Fruit fly (Drosophila melanogaster) whole organism, embryonic: Measurements from ENCODE around the gene amn.

ENCODE experiments used
- CG10654 ChIP-seq: fragments of 200-800 bp; sonication (Bioruptor generic); optimal IDR thresholded peaks from 2 replicates; lab custom pipeline; 2016; ENCODE audit warnings: missing biosample characterization, missing genetic modification characterization
- Hr78 ChIP-seq, 2 experiments: fragments of 200-800 bp in 1 of 2; fragments of >200 bp in 1 of 2; sonication (Bioruptor generic) in 1 of 2; optimal IDR thresholded peaks; 2 replicates each; lab custom pipeline; 2017 to 2019; ENCODE audit warnings: missing biosample characterization in 2 of 2, missing genetic modification characterization in 2 of 2, mild to moderate bottlenecking in 1 of 2, moderate library complexity in 1 of 2

- TF ChIP-seq Hr78 (GFP tag; optimal IDR thresholded peaks at IDR 0.05; lab: Kevin White, UChicago) (no peak), CG10654 (GFP tag; lab: Kevin White, UChicago) (peak; percentile 83)
Observed at dm6 chrX:19889128-19889756, 618 bp downstream of the amn start.
